Worm (Caenorhabditis elegans): ENCODE results near the gene F49H12.2.

Gene F49H12.2

ce11 chrX:2084988-2085387 is at the start of gene F49H12.2:
Gene F49H12.2, plus strand, starts transcription at chrX:2085288.
- TF ChIP-seq ceh-2 (tag; optimal IDR thresholded peaks at IDR 0.05) (no peak), ceh-19 (GFP tag; optimal IDR thresholded peaks at IDR 0.05) (no peak)

ce11 chrX:2039358-2039757 is 45.7 kb upstream of the F49H12.2 start, which contains the start of gene smex-2:
Gene smex-2, minus strand, starts transcription at chrX:2039458.
- TF ChIP-seq pax-1 (tag; optimal IDR thresholded peaks at IDR 0.05) (no peak), fkh-10 (GFP tag; optimal IDR thresholded peaks at IDR 0.05) (no peak), unc-55 (GFP tag; optimal IDR thresholded peaks at IDR 0.05) (no peak), ceh-18 (tag; optimal IDR thresholded peaks at IDR 0.05) (no peak), ceh-2 (tag; optimal IDR thresholded peaks at IDR 0.05) (no peak), pag-3 (tag; optimal IDR thresholded peaks at IDR 0.05; ENCODE audit: borderline replicate concordance) (no peak), Y22D7AL.16 (tag; optimal IDR thresholded peaks at IDR 0.05) (no peak), pros-1 (tag; optimal IDR thresholded peaks at IDR 0.05) (no peak), ets-4 (tag; optimal IDR thresholded peaks at IDR 0.05) (no peak)

- TF ChIP-seq hlh-30 (tag; optimal IDR thresholded peaks at IDR 0.05; ENCODE audit: insufficient read depth) (no peak), K09A11.1 (tag; optimal IDR thresholded peaks at IDR 0.05; ENCODE audit: insufficient read depth) (no peak), ceh-2 (tag; optimal IDR thresholded peaks at IDR 0.05) (no peak), nhr-232 (tag; optimal IDR thresholded peaks at IDR 0.05) (no peak)
Measured at ce11 chrX:2040877-2041276, 44.2 kb upstream of the F49H12.2 start.

- TF ChIP-seq ceh-34 (tag; optimal IDR thresholded peaks at IDR 0.05) (no peak), unc-86 (tag; optimal IDR thresholded peaks at IDR 0.05) (no peak), ceh-14 (tag; optimal IDR thresholded peaks at IDR 0.05) (no peak), syd-9 (tag; optimal IDR thresholded peaks at IDR 0.05) (no peak), pqm-1 (tag; optimal IDR thresholded peaks at IDR 0.05) (no peak), fax-1 (tag; optimal IDR thresholded peaks at IDR 0.05) (no peak), eyg-1 (tag; optimal IDR thresholded peaks at IDR 0.05) (no peak), ceh-19 (GFP tag; optimal IDR thresholded peaks at IDR 0.05) (no peak), mec-3 (tag; optimal IDR thresholded peaks at IDR 0.05; ENCODE audit: borderline replicate concordance) (no peak), fkh-10 (GFP tag; optimal IDR thresholded peaks at IDR 0.05) (no peak), gmeb-2 (tag; optimal IDR thresholded peaks at IDR 0.05) (no peak), sox-4 (tag; optimal IDR thresholded peaks at IDR 0.05) (no peak), ztf-16 (tag; optimal IDR thresholded peaks at IDR 0.05) (no peak), pha-4 (tag; optimal IDR thresholded peaks at IDR 0.05) (no peak)
Measured at ce11 chrX:2041448-2042138, 43.5 kb upstream of the F49H12.2 start.

ce11 chrX:2042621-2043020 is 42.5 kb upstream of the F49H12.2 start:
- TF ChIP-seq syd-9 (tag; optimal IDR thresholded peaks at IDR 0.05) (no peak), ceh-34 (tag; optimal IDR thresholded peaks at IDR 0.05) (peak; percentile 86)

ce11 chrX:2043224-2043623 is 41.9 kb upstream of the F49H12.2 start:
- TF ChIP-seq fkh-10 (GFP tag; optimal IDR thresholded peaks at IDR 0.05) (no peak), sox-2 (GFP tag; IDR thresholded peaks at IDR 0.05) (peak; percentile 30; the same call in 1 of the 2 replicates), ceh-34 (tag; optimal IDR thresholded peaks at IDR 0.05) (peak; percentile 83), elt-2 (tag; optimal IDR thresholded peaks at IDR 0.05) (no peak), K09A11.1 (tag; optimal IDR thresholded peaks at IDR 0.05; ENCODE audit: insufficient read depth) (no peak), sdc-2 (tag; optimal IDR thresholded peaks at IDR 0.05) (no peak), pros-1 (tag; optimal IDR thresholded peaks at IDR 0.05) (no peak), tbx-2 (tag; optimal IDR thresholded peaks at IDR 0.05) (peak; percentile 12), ceh-31 (tag; optimal IDR thresholded peaks at IDR 0.05) (peak; percentile 56), Y22D7AL.16 (tag; optimal IDR thresholded peaks at IDR 0.05) (no peak), F13H6.1 (tag; optimal IDR thresholded peaks at IDR 0.05) (no peak), ceh-45 (GFP tag; IDR thresholded peaks at IDR 0.05) (no peak), lin-11 (tag; optimal IDR thresholded peaks at IDR 0.05) (no peak), K02D7.2 (tag; optimal IDR thresholded peaks at IDR 0.05) (no peak), ama-1 (optimal IDR thresholded peaks at IDR 0.05) (no peak), ceh-18 (tag; optimal IDR thresholded peaks at IDR 0.05) (no peak), T23F11.4 (GFP tag; optimal IDR thresholded peaks at IDR 0.05) (no peak), madf-2 (tag; optimal IDR thresholded peaks at IDR 0.05) (no peak), ceh-22 (tag; optimal IDR thresholded peaks at IDR 0.05) (no peak), pag-3 (tag; optimal IDR thresholded peaks at IDR 0.05; ENCODE audit: borderline replicate concordance) (no peak), pha-4 (tag; optimal IDR thresholded peaks at IDR 0.05) (no peak), zip-5 (tag; optimal IDR thresholded peaks at IDR 0.05) (no peak), unc-86 (tag; optimal IDR thresholded peaks at IDR 0.05) (no peak), ceh-2 (tag; optimal IDR thresholded peaks at IDR 0.05) (peak; percentile 58), C38D4.7 (GFP tag; optimal IDR thresholded peaks at IDR 0.05) (no peak), unc-42 (tag; optimal IDR thresholded peaks at IDR 0.05) (peak; percentile 41), unc-55 (GFP tag; optimal IDR thresholded peaks at IDR 0.05) (no peak)
